Fruit fly (Drosophila melanogaster): ENCODE results near the gene CG7289.

Gene CG7289

DNA sequence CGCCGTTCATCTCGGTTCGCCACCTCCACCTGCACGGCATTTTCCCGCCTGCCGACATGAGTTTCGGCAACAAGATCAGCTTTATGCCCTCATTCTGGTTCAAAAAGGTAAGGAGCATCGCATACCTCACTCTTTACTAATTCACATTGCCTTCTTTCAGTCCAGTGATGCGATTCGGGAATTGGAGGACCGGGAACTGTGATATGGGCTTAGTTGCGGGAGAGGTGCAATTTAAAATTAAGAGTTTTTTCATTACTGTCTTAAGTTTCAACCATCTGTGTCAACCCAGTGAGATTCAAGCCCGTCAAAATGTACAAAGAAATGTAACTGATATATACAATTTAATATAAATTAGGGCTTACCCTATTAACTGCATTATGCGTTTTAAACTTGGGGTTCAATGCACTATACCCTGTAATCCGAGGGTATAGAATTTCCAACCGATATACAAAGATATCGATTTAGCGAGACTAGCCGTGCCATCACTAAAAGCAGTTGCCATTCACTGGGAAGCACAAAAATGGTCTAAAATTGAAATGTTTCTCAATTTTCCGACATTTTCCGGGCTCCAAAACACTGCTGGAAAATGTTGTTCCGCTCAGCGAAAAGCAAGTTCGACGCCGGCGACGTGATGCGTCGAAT, at the start of gene CG7289:
TSS of gene CG7289 (plus strand) at position 492 of the 642 bp plus-strand sequence.
- TF ChIP-seq tj (GFP tag; optimal IDR thresholded peaks at IDR 0.05) (no peak), bab1 (GFP tag; optimal IDR thresholded peaks at IDR 0.05) (no peak), toe (GFP tag; optimal IDR thresholded peaks at IDR 0.05) (peak; percentile 58), cnc (optimal IDR thresholded peaks at IDR 0.05) (no peak), CG14711 (tag; optimal IDR thresholded peaks at IDR 0.05) (peak; percentile 0), CG12768 (GFP tag; optimal IDR thresholded peaks at IDR 0.05) (peak; percentile 13), Clk (GFP tag; optimal IDR thresholded peaks at IDR 0.05) (no peak), CG7045 (GFP tag; optimal IDR thresholded peaks at IDR 0.05) (no peak), CG7101 (tag; optimal IDR thresholded peaks at IDR 0.05) (peak; percentile 18), Mnt (GFP tag; optimal IDR thresholded peaks at IDR 0.05) (peak; percentile 29)

DNA sequence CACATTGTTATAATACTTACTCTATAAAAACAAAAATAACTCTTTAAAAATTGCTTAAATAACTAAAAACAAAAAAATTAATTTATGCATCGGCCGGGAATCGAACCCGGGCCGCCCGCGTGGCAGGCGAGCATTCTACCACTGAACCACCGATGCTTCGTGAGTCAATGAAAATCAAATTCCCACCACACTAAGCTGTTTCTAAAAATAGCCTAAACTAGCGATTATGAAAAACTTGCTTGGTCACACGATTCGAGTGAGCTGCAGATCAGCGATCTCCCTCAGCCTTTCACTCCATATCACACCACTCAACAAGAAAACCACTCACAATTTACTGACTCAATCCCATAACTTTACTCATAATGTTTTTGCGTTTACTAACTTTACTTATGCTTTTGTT, 44.0 kb upstream of the CG7289 start:
- TF ChIP-seq tj (GFP tag; optimal IDR thresholded peaks at IDR 0.05) (peak; percentile 47), cic (GFP tag; optimal IDR thresholded peaks at IDR 0.05) (no peak), cnc (optimal IDR thresholded peaks at IDR 0.05) (peak in 1 of 2 experiments; percentile 59)

DNA sequence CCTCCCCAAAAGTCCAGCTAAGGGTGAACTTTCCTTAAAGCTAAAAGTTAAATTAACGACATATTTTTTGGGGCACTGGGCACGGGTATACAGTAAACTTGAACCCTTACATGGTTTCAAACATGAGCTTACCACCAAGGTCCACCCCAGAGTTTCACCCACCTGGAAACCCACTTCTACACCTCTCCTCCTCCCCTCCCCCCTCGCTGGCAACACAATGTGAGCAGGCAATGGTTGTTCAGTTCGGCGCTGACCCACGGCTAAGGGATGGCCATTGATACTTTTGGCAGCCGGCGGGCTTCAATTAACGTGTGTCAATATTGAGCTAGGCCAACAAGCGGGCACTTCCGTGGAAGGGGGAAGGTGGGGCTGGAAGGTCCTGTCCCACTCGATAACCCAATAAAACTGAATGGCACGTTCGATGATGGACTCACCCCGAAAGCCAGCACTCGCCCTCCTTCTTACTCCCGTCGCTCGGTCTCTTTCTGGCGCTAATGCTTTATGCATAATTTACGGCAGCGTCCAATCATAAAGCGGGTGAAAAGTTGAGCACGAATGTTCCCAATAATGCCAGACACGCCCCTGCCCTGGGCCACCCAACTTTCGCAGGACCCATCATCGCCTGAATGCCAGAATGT, 37.4 kb upstream of the CG7289 start:
- no peak for TF ChIP-seq Mnt (GFP tag; optimal IDR thresholded peaks at IDR 0.05)
- TF ChIP-seq ovo (GFP tag; optimal IDR thresholded peaks at IDR 0.05) = no peak
- no peak for TF ChIP-seq CG7101 (tag; optimal IDR thresholded peaks at IDR 0.05)
- TF ChIP-seq tj (GFP tag; optimal IDR thresholded peaks at IDR 0.05) = no peak
- no peak for TF ChIP-seq kay (GFP tag; ENCODE audit: borderline replicate concordance)
- TF ChIP-seq CG12768 (GFP tag; optimal IDR thresholded peaks at IDR 0.05) = no peak
- no peak for TF ChIP-seq CG5204 (GFP tag; optimal IDR thresholded peaks at IDR 0.05)
- TF ChIP-seq CG14711 (tag; optimal IDR thresholded peaks at IDR 0.05) = no peak

DNA sequence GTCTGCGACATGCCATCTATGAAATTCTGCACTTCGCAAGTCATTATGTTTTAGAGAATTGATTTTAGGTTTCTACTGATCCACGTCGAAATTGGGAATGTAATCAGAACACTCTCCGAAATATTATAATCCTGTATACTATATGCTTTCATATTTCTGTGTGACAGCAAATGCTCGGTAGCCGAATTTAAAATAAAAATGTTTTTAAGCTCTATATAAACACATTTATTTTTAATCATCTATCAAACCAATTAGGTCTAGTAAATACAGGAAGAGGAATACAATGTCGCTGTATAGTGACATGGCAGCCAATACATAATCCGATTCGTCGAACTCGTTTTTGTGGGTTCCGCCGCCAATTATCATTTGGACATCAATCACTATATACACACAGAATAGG, 36.4 kb upstream of the CG7289 start, which contains the start of gene CG15357:
TSS of gene CG15357 (minus strand) at position 101 of the 400 bp plus-strand sequence.
- TF ChIP-seq Mnt (GFP tag; optimal IDR thresholded peaks at IDR 0.05) (no peak), Crg-1 (GFP tag; optimal IDR thresholded peaks at IDR 0.05) (no peak), CG7101 (tag; optimal IDR thresholded peaks at IDR 0.05) (no peak), toe (GFP tag; optimal IDR thresholded peaks at IDR 0.05) (no peak)

DNA sequence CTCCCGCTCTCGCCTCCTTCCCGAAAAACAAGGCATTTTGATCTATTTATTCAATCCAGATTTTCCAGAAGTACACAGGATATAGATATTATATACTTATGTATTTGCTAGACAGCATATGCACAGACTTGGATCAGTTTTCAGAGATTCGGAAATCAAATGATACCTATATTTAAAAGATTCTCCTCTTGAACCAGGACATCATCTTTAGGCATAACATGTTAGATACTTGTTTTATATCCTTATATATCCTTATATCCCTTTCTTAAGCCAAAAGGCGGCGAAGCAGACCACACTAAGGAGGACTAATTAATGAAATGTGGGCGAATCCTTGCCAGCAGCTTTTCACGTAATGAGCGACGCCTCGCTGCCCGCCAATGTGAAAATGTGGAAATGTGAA, 35.4 kb upstream of the CG7289 start, which contains the start of gene CG33673:
TSS of gene CG33673 (minus strand) at position 101 of the 400 bp plus-strand sequence.
- TF ChIP-seq CG14711 (tag; optimal IDR thresholded peaks at IDR 0.05) (no peak), CG7101 (tag; optimal IDR thresholded peaks at IDR 0.05) (no peak), CG33017 (tag; optimal IDR thresholded peaks at IDR 0.05) (no peak), toe (GFP tag; optimal IDR thresholded peaks at IDR 0.05) (no peak), cic (GFP tag; optimal IDR thresholded peaks at IDR 0.05) (no peak), CG1620 (GFP tag; optimal IDR thresholded peaks at IDR 0.05) (no peak), tj (GFP tag; optimal IDR thresholded peaks at IDR 0.05) (no peak), pad (GFP tag; optimal IDR thresholded peaks at IDR 0.05) (no peak), kay (GFP tag; ENCODE audit: borderline replicate concordance) (no peak), bab1 (GFP tag; optimal IDR thresholded peaks at IDR 0.05) (no peak), CG5204 (GFP tag; optimal IDR thresholded peaks at IDR 0.05) (no peak), Crg-1 (GFP tag; optimal IDR thresholded peaks at IDR 0.05) (no peak), CG7045 (GFP tag; optimal IDR thresholded peaks at IDR 0.05) (no peak), cnc (optimal IDR thresholded peaks at IDR 0.05) (no peak), ovo (GFP tag; optimal IDR thresholded peaks at IDR 0.05) (no peak), Clk (GFP tag; optimal IDR thresholded peaks at IDR 0.05) (no peak), CG12768 (GFP tag; optimal IDR thresholded peaks at IDR 0.05) (no peak), Hr96 (GFP tag; optimal IDR thresholded peaks at IDR 0.05) (no peak)

DNA sequence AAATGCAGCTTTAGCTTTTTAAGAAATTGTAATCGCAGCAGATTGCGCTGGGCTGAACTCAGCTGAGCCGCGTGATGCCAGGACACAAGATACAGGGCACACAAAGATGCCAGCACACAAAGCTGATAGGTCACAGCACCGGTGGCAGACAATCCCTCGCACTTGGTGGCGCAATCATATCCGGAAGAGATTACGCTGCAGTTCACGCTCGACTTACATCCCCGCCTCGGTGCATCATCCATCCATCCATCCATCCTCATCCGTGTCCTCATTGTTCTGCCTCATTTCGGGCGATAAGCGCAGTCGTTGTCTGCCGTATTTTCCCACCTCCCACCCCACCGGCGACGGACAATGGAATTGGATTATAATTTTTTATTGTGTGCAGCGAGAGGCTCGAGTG, 34.1 kb upstream of the CG7289 start:
- TF ChIP-seq pad (GFP tag; optimal IDR thresholded peaks at IDR 0.05) (no peak), CG33017 (tag; optimal IDR thresholded peaks at IDR 0.05) (no peak), kay (GFP tag; ENCODE audit: borderline replicate concordance) (no peak), cic (GFP tag; optimal IDR thresholded peaks at IDR 0.05) (no peak), toe (GFP tag; optimal IDR thresholded peaks at IDR 0.05) (no peak), bab1 (GFP tag; optimal IDR thresholded peaks at IDR 0.05) (no peak), CG5204 (GFP tag; optimal IDR thresholded peaks at IDR 0.05) (no peak), tj (GFP tag; optimal IDR thresholded peaks at IDR 0.05) (no peak), Crg-1 (GFP tag; optimal IDR thresholded peaks at IDR 0.05) (no peak), CG7045 (GFP tag; optimal IDR thresholded peaks at IDR 0.05) (no peak), Mnt (GFP tag; optimal IDR thresholded peaks at IDR 0.05) (no peak), CG7101 (tag; optimal IDR thresholded peaks at IDR 0.05) (no peak), cnc (optimal IDR thresholded peaks at IDR 0.05) (no peak)

DNA sequence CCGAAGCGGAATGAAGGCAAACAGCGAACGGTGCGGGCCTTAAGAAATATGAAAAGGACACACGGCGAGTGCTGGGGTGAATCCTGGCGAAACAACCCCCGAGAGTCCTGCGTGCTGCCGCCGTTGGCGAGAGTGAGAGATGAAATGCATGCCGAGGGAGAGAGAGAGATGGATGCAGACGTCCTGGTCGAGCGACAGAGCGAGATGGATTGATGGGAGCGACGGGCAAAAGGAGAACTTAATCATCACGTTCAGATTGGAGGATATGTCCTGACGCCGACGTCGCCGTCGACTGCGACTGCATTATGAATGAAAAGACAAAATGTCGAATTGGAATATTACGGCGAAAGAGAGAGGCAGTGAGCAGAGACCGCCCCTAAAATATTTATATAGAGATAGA, 27.5 kb upstream of the CG7289 start:
- no peak for TF ChIP-seq Mnt (GFP tag; optimal IDR thresholded peaks at IDR 0.05)
- no peak for TF ChIP-seq Hr96 (GFP tag; optimal IDR thresholded peaks at IDR 0.05)
- TF ChIP-seq CG7101 (tag; optimal IDR thresholded peaks at IDR 0.05) = no peak
- no peak for TF ChIP-seq CG33017 (tag; optimal IDR thresholded peaks at IDR 0.05)
- TF ChIP-seq Clk (GFP tag; optimal IDR thresholded peaks at IDR 0.05) = no peak
- TF ChIP-seq CG11617 (GFP tag; optimal IDR thresholded peaks at IDR 0.05) = no peak

Data from whole organism, adult.